Fruit fly (Drosophila melanogaster) whole organism: Measurements from ENCODE around the gene Ank2.

Experiments used
- CG8478 ChIP-seq: fragments of >200 bp; optimal IDR thresholded peaks from 2 replicates; lab custom pipeline; 2018; ENCODE audit warnings: inconsistent platforms
- Dll ChIP-seq: fragments of >200 bp; optimal IDR thresholded peaks from 2 replicates; lab custom pipeline; 2017
- EcR ChIP-seq, 2 experiments: fragments of >200 bp; optimal IDR thresholded peaks; 2 replicates each; lab custom pipeline; 2017; ENCODE audit warnings: missing biosample characterization in 2 of 2, missing genetic modification characterization in 2 of 2, missing genetic modification reagents in 2 of 2
- pan ChIP-seq: fragments of >200 bp; optimal IDR thresholded peaks from 2 replicates; lab custom pipeline; 2017
- psq ChIP-seq: fragments of >200 bp; optimal IDR thresholded peaks from 2 replicates; lab custom pipeline; 2017
- usp ChIP-seq: fragments of >200 bp; optimal IDR thresholded peaks from 2 replicates; lab custom pipeline; 2017; ENCODE audit warnings: missing biosample characterization, missing genetic modification characterization, mixed read lengths

DNA sequence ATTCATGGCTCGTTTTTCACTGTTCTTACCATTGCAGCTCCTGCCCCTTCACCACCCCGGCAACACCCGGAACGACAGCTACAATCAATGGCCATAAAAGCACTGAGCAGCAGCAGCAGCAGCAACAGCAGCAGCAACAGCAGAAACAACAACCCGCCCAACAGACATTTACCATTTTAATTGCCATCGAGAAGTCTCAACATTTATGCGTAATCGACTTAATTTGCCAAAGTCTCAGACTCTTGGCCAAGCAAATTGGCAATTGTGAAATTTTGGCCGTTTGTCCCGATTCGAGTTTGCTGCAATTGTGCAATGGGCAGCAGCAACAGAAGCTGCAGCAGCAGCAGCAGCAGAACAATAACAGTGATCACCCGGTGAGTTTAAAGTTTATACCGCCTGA, 93.6 kb downstream of the Ank2 start:
- TF ChIP-seq pan (lab: Kevin White, UChicago) = no peak
- TF ChIP-seq Dll (lab: Kevin White, UChicago) = no peak
- no peak for TF ChIP-seq usp
- no peak for TF ChIP-seq CG8478 (lab: Kevin White, UChicago)
- TF ChIP-seq EcR (GFP tag; optimal IDR thresholded peaks at IDR 0.05; lab: Kevin White, UChicago) = no peak
- TF ChIP-seq psq (lab: Kevin White, UChicago) = no peak
